Worm (Caenorhabditis elegans) whole organism, L4 larva: ENCODE data around the gene bath-1.

Experiments
- T26A8.4 ChIP-seq: fragments of 200-800 bp; sonication (Bioruptor generic); IDR thresholded peaks from 2 replicates; pipeline ENCODE4 v1.3.6; 2022; ENCODE audit warnings: missing genetic modification characterization, missing compliant biosample characterization
- Y105C5A.15 ChIP-seq: fragments of 200-800 bp; sonication (Bioruptor generic); IDR thresholded peaks from 2 replicates; pipeline ENCODE4 v1.3.6; 2022; ENCODE audit warnings: missing genetic modification characterization, missing compliant biosample characterization
- Y48G9A.11 ChIP-seq: fragments of 200-800 bp; sonication (Bioruptor generic); IDR thresholded peaks from 2 replicates; pipeline ENCODE4 v1.3.6; 2022; ENCODE audit warnings: missing genetic modification reagents, missing genetic modification characterization, missing compliant biosample characterization
- dve-1 ChIP-seq: sonication (generic microtip); optimal IDR thresholded peaks from 2 replicates; lab custom pipeline; 2017; ENCODE audit warnings: antibody characterized with exemption, mild to moderate bottlenecking, missing genetic modification characterization, missing compliant biosample characterization; ENCODE audit not compliant: insufficient read depth
- fos-1 ChIP-seq: fragments of 150-350 bp; optimal IDR thresholded peaks from 2 replicates; lab custom pipeline; 2014; ENCODE audit warnings: missing biosample characterization, missing genetic modification characterization
- hif-1 ChIP-seq, 2 experiments: sonication (generic microtip); optimal IDR thresholded peaks; 2 replicates each; lab custom pipeline; 2016 to 2017; ENCODE audit warnings: missing compliant biosample characterization in 2 of 2, missing genetic modification characterization in 2 of 2, missing genetic modification reagents in 2 of 2, missing genotype in 2 of 2, mild to moderate bottlenecking in 1 of 2
- lin-13 ChIP-seq: fragments of 150-350 bp; optimal IDR thresholded peaks from 2 replicates; lab custom pipeline; 2014; ENCODE audit warnings: missing biosample characterization, missing genetic modification reagents, missing genetic modification characterization
- lsy-2 ChIP-seq, 2 experiments: fragments of 150-350 bp in 1 of 2; sonication (generic microtip) in 1 of 2; optimal IDR thresholded peaks; 2 replicates each; lab custom pipeline; 2014 to 2017; ENCODE audit warnings: missing biosample characterization in 2 of 2, missing genetic modification characterization in 2 of 2
- nhr-237 ChIP-seq: sonication (generic microtip); optimal IDR thresholded peaks from 2 replicates; lab custom pipeline; 2017; ENCODE audit warnings: missing biosample characterization, missing genetic modification characterization
- nhr-28 ChIP-seq: fragments of 150-350 bp; optimal IDR thresholded peaks from 2 replicates; lab custom pipeline; 2014; ENCODE audit warnings: missing biosample characterization, missing genetic modification characterization
- nhr-6 ChIP-seq: fragments of 150-350 bp; optimal IDR thresholded peaks from 2 replicates; lab custom pipeline; 2014; ENCODE audit warnings: missing biosample characterization, missing genetic modification characterization
- nhr-76 ChIP-seq: fragments of 150-350 bp; optimal IDR thresholded peaks from 2 replicates; lab custom pipeline; 2014; ENCODE audit warnings: missing biosample characterization, missing genetic modification characterization
- pha-4 ChIP-seq, 2 experiments: fragments of 150-350 bp in 1 of 2; fragments of 200-800 bp in 1 of 2; sonication (Bioruptor generic) in 1 of 2; IDR thresholded peaks in 1 of 2; optimal IDR thresholded peaks in 1 of 2; 2 replicates each; pipeline versions ENCODE4 v1.3.6 to Lab custom; 2014 to 2022; ENCODE audit warnings: missing genetic modification characterization in 2 of 2, missing genetic modification reagents in 2 of 2, missing biosample characterization in 1 of 2, missing compliant biosample characterization in 1 of 2
- skn-1 ChIP-seq: fragments of 150-350 bp; optimal IDR thresholded peaks from 2 replicates; lab custom pipeline; 2014; ENCODE audit warnings: missing biosample characterization, missing genetic modification characterization

DNA sequence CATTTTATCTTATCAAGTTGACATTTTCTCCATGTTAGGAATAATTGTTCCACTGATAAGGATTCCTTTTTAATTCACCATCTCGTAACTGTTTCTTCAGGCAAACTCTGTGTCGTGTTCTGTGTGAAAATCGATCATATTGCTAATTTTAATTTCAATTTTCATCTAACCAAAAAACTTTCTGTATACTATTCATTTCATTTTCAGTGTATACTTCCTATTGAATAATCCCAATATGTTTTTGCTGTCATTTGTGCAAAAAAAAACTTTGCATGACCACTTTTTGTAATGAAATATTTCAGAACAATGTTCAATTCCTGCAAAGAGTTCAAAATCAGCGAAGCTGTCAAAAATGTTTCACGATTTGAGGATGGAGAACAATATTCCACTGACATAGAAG, 41.6 kb downstream of the bath-1 start, which contains the start of gene Y16E11A.4:
- TF ChIP-seq lin-13 (GFP tag; lab: Kevin White, UChicago) = no peak
- TF ChIP-seq Y48G9A.11 = no peak
- TF ChIP-seq Y105C5A.15 (GFP tag; lab: Robert Waterston, UW) = no peak
- no peak for TF ChIP-seq fos-1 (tag; lab: Kevin White, UChicago)
- TF ChIP-seq nhr-6 = no peak
- TF ChIP-seq lsy-2 (tag; optimal IDR thresholded peaks at IDR 0.05; lab: Kevin White, UChicago) = no peak
- TF ChIP-seq nhr-237 (tag; lab: Kevin White, UChicago) = no peak
- TF ChIP-seq pha-4 (GFP tag; IDR thresholded peaks at IDR 0.05; lab: Robert Waterston, UW) = no peak
- no peak for TF ChIP-seq pha-4 (tag; optimal IDR thresholded peaks at IDR 0.05; lab: Kevin White, UChicago)
- TF ChIP-seq T26A8.4 = no peak
- no peak for TF ChIP-seq nhr-28 (tag; lab: Kevin White, UChicago)
- TF ChIP-seq hif-1 (tag; optimal IDR thresholded peaks at IDR 0.05; lab: Kevin White, UChicago) = no peak
- no peak for TF ChIP-seq dve-1 (tag; lab: Kevin White, UChicago)
- no peak for TF ChIP-seq nhr-76
- no peak for TF ChIP-seq skn-1
